Worm (Caenorhabditis elegans): ENCODE data around the gene F33G12.3.

DNA sequence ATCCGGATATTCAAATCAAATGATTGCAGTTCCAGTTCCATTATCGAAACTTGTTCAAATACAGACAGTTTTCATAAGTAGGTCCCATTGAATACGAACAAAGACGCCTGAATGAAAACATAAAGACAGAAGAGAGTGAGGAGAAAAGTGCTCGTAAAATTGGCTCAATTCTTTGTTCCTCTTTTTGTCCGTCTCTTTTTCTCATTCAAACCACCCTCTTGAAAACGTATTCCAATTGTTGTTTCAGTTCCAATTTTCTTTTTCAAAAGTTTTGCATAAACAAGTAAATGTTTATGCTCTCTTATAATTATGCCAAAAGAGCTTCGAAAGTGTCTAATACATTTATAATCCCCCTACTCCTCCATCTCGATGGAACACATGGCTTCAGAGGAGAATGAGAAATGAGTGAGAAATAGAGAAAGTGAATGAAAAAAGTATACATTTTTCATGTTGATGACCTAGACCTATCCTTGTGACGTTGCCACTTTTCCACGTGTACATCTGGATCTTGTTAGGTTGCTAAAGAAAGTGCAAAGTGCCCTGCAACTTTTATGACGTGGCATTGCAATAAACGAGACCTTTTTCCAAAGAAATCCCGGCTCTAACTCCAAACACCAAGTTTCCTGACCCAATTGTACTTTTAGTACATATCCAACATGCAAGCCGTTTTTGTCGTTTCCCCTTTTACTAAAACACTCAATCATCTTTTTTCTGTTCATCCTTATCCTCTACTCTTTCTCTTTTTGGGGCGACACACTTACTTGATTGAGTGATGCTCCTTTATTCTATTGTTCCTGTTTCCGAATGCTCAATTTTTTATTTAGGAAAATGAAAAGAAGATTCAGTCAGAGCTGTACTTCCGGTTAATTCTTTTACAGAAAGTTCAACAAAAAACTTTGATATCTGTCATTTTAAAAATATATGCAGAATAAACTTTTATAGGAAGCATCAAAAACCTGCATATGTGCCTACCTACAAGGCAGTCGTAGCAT is 12.7 kb upstream of the F33G12.3 start:
- no peak for TF ChIP-seq ceh-82 (tag; optimal IDR thresholded peaks at IDR 0.05)
- TF ChIP-seq nhr-77 (tag; optimal IDR thresholded peaks at IDR 0.05) = no peak
- TF ChIP-seq tbx-2 (tag; optimal IDR thresholded peaks at IDR 0.05) = no peak
- TF ChIP-seq nhr-237 (tag; optimal IDR thresholded peaks at IDR 0.05) = no peak
- no peak for TF ChIP-seq nhr-76 (tag; optimal IDR thresholded peaks at IDR 0.05)
- no peak for TF ChIP-seq skn-1 (tag; optimal IDR thresholded peaks at IDR 0.05)
- no peak for TF ChIP-seq dsc-1 (tag; optimal IDR thresholded peaks at IDR 0.05)
- no peak for TF ChIP-seq nhr-84 (tag; optimal IDR thresholded peaks at IDR 0.05)
- TF ChIP-seq blmp-1 (tag; optimal IDR thresholded peaks at IDR 0.05) = no peak
- TF ChIP-seq alr-1 (tag; optimal IDR thresholded peaks at IDR 0.05; ENCODE audit: borderline replicate concordance) = no peak
- no peak for TF ChIP-seq Y116A8C.19 (tag; optimal IDR thresholded peaks at IDR 0.05; ENCODE audit: borderline replicate concordance)
- TF ChIP-seq lin-35 (GFP tag; optimal IDR thresholded peaks at IDR 0.05) = no peak

Measured in whole organism, L1 larva.